Fruit fly (Drosophila melanogaster) whole organism: ENCODE measurements around the gene CG5111.

Experiments
- CG8478 ChIP-seq: fragments of >200 bp; optimal IDR thresholded peaks from 2 replicates; lab custom pipeline; 2018; ENCODE audit warnings: inconsistent platforms
- Dll ChIP-seq: fragments of >200 bp; optimal IDR thresholded peaks from 2 replicates; lab custom pipeline; 2017
- EcR ChIP-seq, 2 experiments: fragments of >200 bp; optimal IDR thresholded peaks; 2 replicates each; lab custom pipeline; 2017; ENCODE audit warnings: missing biosample characterization in 2 of 2, missing genetic modification characterization in 2 of 2, missing genetic modification reagents in 2 of 2
- pan ChIP-seq: fragments of >200 bp; optimal IDR thresholded peaks from 2 replicates; lab custom pipeline; 2017
- psq ChIP-seq: fragments of >200 bp; optimal IDR thresholded peaks from 2 replicates; lab custom pipeline; 2017
- usp ChIP-seq: fragments of >200 bp; optimal IDR thresholded peaks from 2 replicates; lab custom pipeline; 2017; ENCODE audit warnings: missing biosample characterization, missing genetic modification characterization, mixed read lengths

The CG5111 gene

dm6 chr3R:25515450-25516288, 9.6 kb downstream of the CG5111 start, which contains the start of gene msi:
Gene msi (plus strand): TSS chr3R:25516118.
- peak; percentile 59 for TF ChIP-seq CG8478 (lab: Kevin White, UChicago)
- no peak for TF ChIP-seq usp
- peak; percentile 71 for TF ChIP-seq Dll
- no peak for TF ChIP-seq psq
- no peak for TF ChIP-seq EcR (GFP tag; optimal IDR thresholded peaks at IDR 0.05; lab: Kevin White, UChicago)
- peak; percentile 92 for TF ChIP-seq pan (lab: Kevin White, UChicago)

dm6 chr3R:25517521-25517920, 11.4 kb downstream of the CG5111 start:
- TF ChIP-seq psq = no peak
- TF ChIP-seq EcR (GFP tag; optimal IDR thresholded peaks at IDR 0.05; lab: Kevin White, UChicago) = no peak
- no peak for TF ChIP-seq usp
- TF ChIP-seq CG8478 (lab: Kevin White, UChicago) = no peak
- no peak for TF ChIP-seq Dll
- TF ChIP-seq pan (lab: Kevin White, UChicago) = no peak

- TF ChIP-seq usp (no peak), pan (lab: Kevin White, UChicago) (no peak), Dll (no peak), EcR (GFP tag; optimal IDR thresholded peaks at IDR 0.05; lab: Kevin White, UChicago) (no peak), CG8478 (lab: Kevin White, UChicago) (no peak), psq (no peak)
Observed at dm6 chr3R:25518099-25518567, 12.1 kb downstream of the CG5111 start.

dm6 chr3R:25518584-25518983, 12.5 kb downstream of the CG5111 start:
- TF ChIP-seq usp = no peak
- no peak for TF ChIP-seq pan (lab: Kevin White, UChicago)
- TF ChIP-seq EcR (GFP tag; optimal IDR thresholded peaks at IDR 0.05; lab: Kevin White, UChicago) = no peak
- TF ChIP-seq CG8478 (lab: Kevin White, UChicago) = no peak
- TF ChIP-seq psq = no peak

dm6 chr3R:25519465-25520071, 13.5 kb downstream of the CG5111 start:
- TF ChIP-seq psq = no peak
- TF ChIP-seq EcR (GFP tag; optimal IDR thresholded peaks at IDR 0.05; lab: Kevin White, UChicago) = no peak
- no peak for TF ChIP-seq Dll
- no peak for TF ChIP-seq usp
- TF ChIP-seq CG8478 (lab: Kevin White, UChicago) = no peak
- TF ChIP-seq pan (lab: Kevin White, UChicago) = no peak

- no peak for TF ChIP-seq EcR (GFP tag; optimal IDR thresholded peaks at IDR 0.05; lab: Kevin White, UChicago)
- no peak for TF ChIP-seq Dll
- no peak for TF ChIP-seq pan (lab: Kevin White, UChicago)
- TF ChIP-seq psq = no peak
- TF ChIP-seq CG8478 (lab: Kevin White, UChicago) = no peak
- TF ChIP-seq usp = no peak
Observed at dm6 chr3R:25529289-25529688, 23.2 kb downstream of the CG5111 start.

dm6 chr3R:25531905-25532387, 25.9 kb downstream of the CG5111 start:
- TF ChIP-seq pan (lab: Kevin White, UChicago) (no peak), EcR (GFP tag; optimal IDR thresholded peaks at IDR 0.05; lab: Kevin White, UChicago) (peak in 1 of 2 experiments; percentile 51)

- TF ChIP-seq usp (no peak), EcR (GFP tag; optimal IDR thresholded peaks at IDR 0.05; lab: Kevin White, UChicago) (peak in 1 of 2 experiments; percentile 48)
Observed at dm6 chr3R:25532406-25533225, 26.5 kb downstream of the CG5111 start.

- no peak for TF ChIP-seq pan (lab: Kevin White, UChicago)
- no peak for TF ChIP-seq usp
- no peak for TF ChIP-seq CG8478 (lab: Kevin White, UChicago)
- TF ChIP-seq Dll = no peak
- no peak for TF ChIP-seq psq
- no peak for TF ChIP-seq EcR (GFP tag; optimal IDR thresholded peaks at IDR 0.05; lab: Kevin White, UChicago)
Observed at dm6 chr3R:25539132-25539531, 33.1 kb downstream of the CG5111 start.

dm6 chr3R:25543565-25544317, 37.7 kb downstream of the CG5111 start:
- TF ChIP-seq usp (no peak), EcR (GFP tag; optimal IDR thresholded peaks at IDR 0.05; lab: Kevin White, UChicago) (no peak), CG8478 (lab: Kevin White, UChicago) (no peak), Dll (no peak), pan (lab: Kevin White, UChicago) (no peak), psq (no peak)

- TF ChIP-seq CG8478 (lab: Kevin White, UChicago) = no peak
- TF ChIP-seq pan (lab: Kevin White, UChicago) = no peak
- TF ChIP-seq psq = no peak
- no peak for TF ChIP-seq EcR (GFP tag; optimal IDR thresholded peaks at IDR 0.05; lab: Kevin White, UChicago)
Observed at dm6 chr3R:25549740-25550139, 43.7 kb downstream of the CG5111 start.
